Fruit fly (Drosophila melanogaster) whole organism, embryonic: ENCODE results near the gene CG42529.
"Not testable (repeated sequence)": the region's sequence is repeated elsewhere in the genome, so short reads cannot be mapped to it uniquely, and the experiment has no call there.

Source experiments
- Adf1 ChIP-seq: fragments of 200-800 bp; sonication (Bioruptor generic); IDR thresholded peaks from 2 replicates; pipeline ENCODE4 v1.3.6; 2022; ENCODE audit warnings: missing biosample characterization, missing genetic modification characterization
- CG10462 ChIP-seq: fragments of 200-800 bp; sonication (Bioruptor generic); optimal IDR thresholded peaks from 2 replicates; lab custom pipeline; 2016; ENCODE audit warnings: missing biosample characterization, missing genetic modification characterization
- CG12769 ChIP-seq: fragments of 200-800 bp; sonication (Bioruptor generic); optimal IDR thresholded peaks from 2 replicates; lab custom pipeline; 2019; ENCODE audit warnings: missing biosample characterization, mild to moderate bottlenecking, missing genetic modification characterization, moderate library complexity
- CG13894 ChIP-seq: fragments of 200-800 bp; sonication (Bioruptor generic); optimal IDR thresholded peaks from 3 replicates; lab custom pipeline; 2018; ENCODE audit warnings: missing biosample characterization, mild to moderate bottlenecking, missing genetic modification characterization, moderate library complexity
- CG1603 ChIP-seq: fragments of 200-800 bp; sonication (Bioruptor generic); optimal IDR thresholded peaks from 2 replicates; lab custom pipeline; 2019; ENCODE audit warnings: missing biosample characterization, mild to moderate bottlenecking, missing genetic modification characterization, moderate library complexity
- CG2678 ChIP-seq: fragments of 200-800 bp; sonication (Bioruptor generic); optimal IDR thresholded peaks from 3 replicates; lab custom pipeline; 2019; ENCODE audit warnings: missing biosample characterization, mild to moderate bottlenecking, missing genetic modification characterization, moderate library complexity
- CG32532 ChIP-seq: fragments of 200-800 bp; sonication (Bioruptor generic); IDR thresholded peaks from 2 replicates; pipeline ENCODE4 v1.3.6; 2022; ENCODE audit warnings: missing biosample characterization, missing genetic modification characterization
- CG3995 ChIP-seq: fragments of 200-800 bp; sonication (Bioruptor generic); optimal IDR thresholded peaks from 3 replicates; lab custom pipeline; 2016; ENCODE audit warnings: missing biosample characterization, missing genetic modification characterization
- CG4404 ChIP-seq: fragments of 200-800 bp; sonication (Bioruptor generic); IDR thresholded peaks from 2 replicates; pipeline ENCODE4 v1.3.6; 2022; ENCODE audit warnings: missing biosample characterization, missing genetic modification characterization
- CG6175 ChIP-seq: fragments of 200-800 bp; sonication (Bioruptor generic); IDR thresholded peaks from 3 replicates; pipeline ENCODE4 v1.3.6; 2022; ENCODE audit warnings: missing biosample characterization, missing genetic modification characterization
- CG6813 ChIP-seq: fragments of 200-800 bp; sonication (Bioruptor generic); optimal IDR thresholded peaks from 2 replicates; lab custom pipeline; 2017; ENCODE audit warnings: missing biosample characterization, missing genetic modification characterization, mild to moderate bottlenecking, moderate library complexity, missing genetic modification reagents
- CkIIα-i1 ChIP-seq: fragments of 200-800 bp; sonication (Bioruptor generic); IDR thresholded peaks from 2 replicates; pipeline ENCODE4 v1.3.6; 2022; ENCODE audit warnings: missing biosample characterization, missing genetic modification characterization
- Deaf1 ChIP-seq: fragments of 200-800 bp; optimal IDR thresholded peaks from 3 replicates; lab custom pipeline; 2019; ENCODE audit warnings: missing biosample characterization, mild to moderate bottlenecking, missing genetic modification characterization, moderate library complexity
- Dek ChIP-seq: fragments of 200-800 bp; sonication (Bioruptor generic); optimal IDR thresholded peaks from 3 replicates; lab custom pipeline; 2019; ENCODE audit warnings: missing biosample characterization, mild to moderate bottlenecking, missing genetic modification characterization, moderate library complexity
- Doc2 ChIP-seq: fragments of 200-800 bp; sonication (Bioruptor generic); IDR thresholded peaks from 2 replicates; pipeline ENCODE4 v1.3.6; 2022; ENCODE audit warnings: missing biosample characterization, missing genetic modification characterization
- Drgx ChIP-seq: fragments of 200-800 bp; sonication (Bioruptor generic); IDR thresholded peaks from 2 replicates; pipeline ENCODE4 v1.3.6; 2022; ENCODE audit warnings: missing biosample characterization, missing genetic modification characterization
- Jarid2 ChIP-seq: fragments of 200-800 bp; sonication (Bioruptor generic); optimal IDR thresholded peaks from 3 replicates; lab custom pipeline; 2017; ENCODE audit warnings: mild to moderate bottlenecking, missing biosample characterization, missing genetic modification reagents, missing genetic modification characterization
- Med ChIP-seq: fragments of 200-800 bp; sonication (Bioruptor generic); peaks from one replicate; lab custom pipeline; 2016; ENCODE audit warnings: missing biosample characterization, missing genetic modification characterization, mild to moderate bottlenecking, inconsistent platforms, moderate library complexity
- Nf-YB ChIP-seq: fragments of 200-800 bp; sonication (Bioruptor generic); optimal IDR thresholded peaks from 3 replicates; lab custom pipeline; 2019; ENCODE audit warnings: missing biosample characterization, mild to moderate bottlenecking, missing genetic modification characterization, moderate library complexity
- Nf-YC ChIP-seq: fragments of 200-800 bp; optimal IDR thresholded peaks from 3 replicates; lab custom pipeline; 2019; ENCODE audit warnings: missing biosample characterization, mild to moderate bottlenecking, missing genetic modification characterization, moderate library complexity
- abd-A ChIP-seq: fragments of 200-800 bp; sonication (Bioruptor generic); optimal IDR thresholded peaks from 3 replicates; lab custom pipeline; 2019; ENCODE audit warnings: missing biosample characterization, mild to moderate bottlenecking, missing genetic modification characterization, moderate library complexity
- al ChIP-seq: fragments of 200-800 bp; sonication (Bioruptor generic); IDR thresholded peaks from 2 replicates; pipeline ENCODE4 v1.3.6; 2022; ENCODE audit warnings: missing biosample characterization, missing genetic modification characterization
- bcd ChIP-seq: fragments of 200-800 bp; sonication (Bioruptor generic); optimal IDR thresholded peaks from 2 replicates; lab custom pipeline; 2017; ENCODE audit warnings: missing biosample characterization, mild to moderate bottlenecking, missing genetic modification characterization
- bowl ChIP-seq: fragments of 200-800 bp; sonication (Bioruptor generic); IDR thresholded peaks from 2 replicates; pipeline ENCODE4 v1.3.6; 2022; ENCODE audit warnings: missing biosample characterization, missing genetic modification characterization
- chinmo ChIP-seq: fragments of 200-800 bp; sonication (Bioruptor generic); IDR thresholded peaks from 4 replicates; pipeline ENCODE4 v1.3.6; 2022; ENCODE audit warnings: missing biosample characterization, missing genetic modification characterization; ENCODE audit not compliant: partially characterized antibody
- ci ChIP-seq: fragments of 200-800 bp; sonication (Bioruptor generic); IDR thresholded peaks from 3 replicates; pipeline ENCODE4 v1.3.6; 2022; ENCODE audit warnings: missing biosample characterization, missing genetic modification characterization
- grn ChIP-seq: fragments of 200-800 bp; sonication (Bioruptor generic); optimal IDR thresholded peaks from 3 replicates; lab custom pipeline; 2017; ENCODE audit warnings: missing biosample characterization, missing genetic modification characterization
- ind ChIP-seq: fragments of 200-800 bp; sonication (Bioruptor generic); optimal IDR thresholded peaks from 3 replicates; lab custom pipeline; 2016; ENCODE audit warnings: missing biosample characterization, missing genetic modification characterization
- kni ChIP-seq: fragments of 200-800 bp; sonication (Bioruptor generic); optimal IDR thresholded peaks from 3 replicates; lab custom pipeline; 2017; ENCODE audit warnings: mild to moderate bottlenecking, missing biosample characterization, missing genetic modification reagents, missing genetic modification characterization
- lov ChIP-seq, 2 experiments: fragments of 200-800 bp in 1 of 2; fragments of >200 bp in 1 of 2; sonication (Bioruptor generic) in 1 of 2; IDR thresholded peaks in 1 of 2; optimal IDR thresholded peaks in 1 of 2; 2 replicates in 1 of 2; 3 replicates in 1 of 2; pipeline versions ENCODE4 v1.3.6 to Lab custom; 2017 to 2022; ENCODE audit warnings: missing biosample characterization in 1 of 2, missing genetic modification characterization in 1 of 2
- sd ChIP-seq: fragments of 200-800 bp; sonication (Bioruptor generic); optimal IDR thresholded peaks from 3 replicates; lab custom pipeline; 2018; ENCODE audit warnings: missing biosample characterization, mild to moderate bottlenecking, missing genetic modification characterization, moderate library complexity
- sens ChIP-seq: fragments of 200-800 bp; sonication (Bioruptor generic); peaks from one replicate; lab custom pipeline; 2016; ENCODE audit warnings: missing biosample characterization, missing genetic modification characterization
- tgo ChIP-seq: fragments of 200-800 bp; sonication (Bioruptor generic); IDR thresholded peaks from 3 replicates; pipeline ENCODE4 v1.3.6; 2022; ENCODE audit warnings: missing biosample characterization, missing genetic modification characterization
- unpg ChIP-seq: fragments of 200-800 bp; sonication (Bioruptor generic); optimal IDR thresholded peaks from 3 replicates; lab custom pipeline; 2018; ENCODE audit warnings: missing biosample characterization, mild to moderate bottlenecking, missing genetic modification characterization, moderate library complexity
- vvl ChIP-seq: fragments of 200-800 bp; sonication (Bioruptor generic); IDR thresholded peaks from 2 replicates; pipeline ENCODE4 v1.3.6; 2022; ENCODE audit warnings: missing biosample characterization, missing genetic modification characterization

Gene CG42529

DNA sequence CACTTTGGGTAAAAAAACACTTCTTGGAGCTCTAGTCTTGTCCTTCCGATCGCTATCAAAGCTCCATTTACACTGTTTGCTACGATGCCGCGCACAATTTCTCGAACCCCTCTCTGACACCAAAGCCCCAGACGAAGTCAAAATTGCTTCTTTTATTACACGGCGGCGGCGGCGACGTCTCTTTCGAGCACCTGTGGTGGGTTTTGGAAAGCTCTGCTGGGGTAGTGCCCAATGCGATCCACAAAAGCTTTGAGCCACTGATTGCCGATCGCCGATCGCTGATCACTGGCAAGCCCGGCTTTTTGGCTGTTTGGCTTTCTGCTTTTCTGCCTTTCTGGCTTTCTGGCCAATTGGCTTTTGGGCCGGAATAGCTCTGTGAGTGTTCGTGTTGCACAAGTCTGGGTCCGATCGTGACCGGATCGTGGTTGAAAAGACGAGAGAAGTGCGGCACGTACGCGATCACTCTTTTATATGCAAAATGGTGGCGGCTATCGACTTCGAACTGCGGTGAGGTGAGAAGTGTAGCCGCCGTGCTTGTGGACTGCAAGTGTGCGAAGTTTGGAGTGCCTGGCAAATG is 21.1 kb upstream of the CG42529 start, which contains the start of gene serp:
serp (minus strand) TSS at position 446 of the 577 bp plus-strand sequence.
- TF ChIP-seq Nf-YB: peak; percentile 28
- TF ChIP-seq Adf1: peak; percentile 27; the same call in 1 of the 2 replicates
- TF ChIP-seq CG13894 (tag; lab: Kevin White, UChicago): peak; percentile 26
- 0 out of 2 replicates have a peak, but pooled peaks have one; percentile 21 for TF ChIP-seq Drgx
- TF ChIP-seq CG10462 (GFP tag; lab: Kevin White, UChicago): no peak
- no peak for TF ChIP-seq bowl (GFP tag; lab: Robert Waterston, UW)
- TF ChIP-seq chinmo (GFP tag; lab: Robert Waterston, UW): peak; percentile 78; the same call in 1 of the 4 replicates
- peak; percentile 66 for TF ChIP-seq grn (GFP tag; lab: Kevin White, UChicago)
- TF ChIP-seq CG32532 (GFP tag; lab: Robert Waterston, UW): peak; percentile 8; the same call in 1 of the 2 replicates
- peak; percentile 73 for TF ChIP-seq Med (GFP tag; lab: Kevin White, UChicago)
- peak; percentile 11 for TF ChIP-seq sd (tag; lab: Kevin White, UChicago)
- TF ChIP-seq Nf-YC (tag; lab: Kevin White, UChicago): peak; percentile 3
- TF ChIP-seq tgo (GFP tag; lab: Robert Waterston, UW): 0 out of 3 replicates have a peak, but pooled peaks have one; percentile 17
- peak; percentile 37 for TF ChIP-seq Jarid2 (GFP tag; lab: Kevin White, UChicago)
- TF ChIP-seq bcd: no peak
- peak; percentile 66; the same call in 1 of the 3 replicates for TF ChIP-seq CG6175 (GFP tag; lab: Robert Waterston, UW)
- TF ChIP-seq lov (optimal IDR thresholded peaks at IDR 0.05; lab: Kevin White, UChicago): no peak
- TF ChIP-seq lov (GFP tag; IDR thresholded peaks at IDR 0.05; lab: Robert Waterston, UW): 0 out of 3 replicates have a peak, but pooled peaks have one; percentile 10
- TF ChIP-seq vvl: 0 out of 2 replicates have a peak, but pooled peaks have one; percentile 32
- TF ChIP-seq abd-A (tag; lab: Kevin White, UChicago): peak; percentile 1
- TF ChIP-seq kni (GFP tag; lab: Kevin White, UChicago): peak; percentile 76
- TF ChIP-seq ci (GFP tag; lab: Robert Waterston, UW): 0 out of 3 replicates have a peak, but pooled peaks have one; percentile 29
- peak; percentile 13 for TF ChIP-seq sens
- peak; percentile 71 for TF ChIP-seq Deaf1 (tag; lab: Kevin White, UChicago)
- no peak for TF ChIP-seq ind (GFP tag; lab: Kevin White, UChicago)
- TF ChIP-seq Doc2 (GFP tag; lab: Robert Waterston, UW): no peak
- TF ChIP-seq CG4404: 0 out of 2 replicates have a peak, but pooled peaks have one; percentile 14
- TF ChIP-seq CG3995 (GFP tag; lab: Kevin White, UChicago): peak; percentile 33
- TF ChIP-seq CG12769 (tag; lab: Kevin White, UChicago): peak; percentile 58
- TF ChIP-seq CG2678 (tag; lab: Kevin White, UChicago): no peak
- TF ChIP-seq, all 482 proteins: peak for 23

DNA sequence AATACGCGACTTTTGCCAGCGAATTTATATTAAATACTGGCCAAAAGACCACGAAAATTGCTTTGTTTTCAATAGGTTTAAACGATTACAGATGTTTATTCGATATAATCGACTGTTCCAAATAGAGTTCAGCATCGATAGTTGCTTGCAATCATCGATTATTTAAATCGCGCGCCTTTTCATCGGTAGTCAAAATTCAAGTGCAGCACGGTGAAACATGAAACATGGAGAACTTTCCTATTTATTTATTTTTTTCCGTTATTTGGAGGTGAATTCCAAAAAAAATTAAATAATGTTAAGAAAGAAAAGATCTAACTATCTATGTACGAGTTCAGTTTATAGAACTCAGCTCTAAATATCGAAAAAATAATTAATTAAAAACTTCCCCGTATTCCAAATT is 10.6 kb upstream of the CG42529 start, which contains the start of gene Trpml:
Trpml (minus strand) TSS at position 101 of the 400 bp plus-strand sequence.
- TF ChIP-seq al (GFP tag; lab: Robert Waterston, UW); CkIIα-i1 (GFP tag; lab: Robert Waterston, UW); CG6813: not testable (repeated sequence)

DNA sequence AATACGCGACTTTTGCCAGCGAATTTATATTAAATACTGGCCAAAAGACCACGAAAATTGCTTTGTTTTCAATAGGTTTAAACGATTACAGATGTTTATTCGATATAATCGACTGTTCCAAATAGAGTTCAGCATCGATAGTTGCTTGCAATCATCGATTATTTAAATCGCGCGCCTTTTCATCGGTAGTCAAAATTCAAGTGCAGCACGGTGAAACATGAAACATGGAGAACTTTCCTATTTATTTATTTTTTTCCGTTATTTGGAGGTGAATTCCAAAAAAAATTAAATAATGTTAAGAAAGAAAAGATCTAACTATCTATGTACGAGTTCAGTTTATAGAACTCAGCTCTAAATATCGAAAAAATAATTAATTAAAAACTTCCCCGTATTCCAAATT is 20.9 kb downstream of the CG42529 start, which contains the start of gene CG42638:
CG42638 (minus strand) TSS at position 101 of the 400 bp plus-strand sequence.
- TF ChIP-seq CG1603 (tag; lab: Kevin White, UChicago); Dek (tag; lab: Kevin White, UChicago); unpg (GFP tag; lab: Kevin White, UChicago): not testable (repeated sequence)
